Fruit fly (Drosophila melanogaster): Measurements from ENCODE around the gene CG34376.

Gene CG34376

dm6 chr3R:22468829-22469487 lies 21.1 kb downstream of the CG34376 start (continued):
- no peak for TF ChIP-seq lov (optimal IDR thresholded peaks at IDR 0.05)
- no peak for TF ChIP-seq lov (GFP tag; IDR thresholded peaks at IDR 0.05)
- TF ChIP-seq Stat92E (GFP tag; optimal IDR thresholded peaks at IDR 0.05), result no peak
- peak; percentile 74 for TF ChIP-seq CG6272 (GFP tag; IDR thresholded peaks at IDR 0.05)
- no peak for TF ChIP-seq amos (GFP tag; IDR thresholded peaks at IDR 0.05; ENCODE audit: partially characterized antibody)
- peak; percentile 61; the same call in 1 of the 2 replicates for TF ChIP-seq danr (GFP tag; IDR thresholded peaks at IDR 0.05)
- TF ChIP-seq maf-S (GFP tag; optimal IDR thresholded peaks at IDR 0.05), result peak; percentile 86
- TF ChIP-seq repo (GFP tag; optimal IDR thresholded peaks at IDR 0.05), result peak; percentile 72
- no peak for TF ChIP-seq CG8359 (GFP tag; optimal IDR thresholded peaks at IDR 0.05; ENCODE audit: borderline replicate concordance)
- peak; percentile 66 for TF ChIP-seq croc (GFP tag; conservative IDR thresholded peaks at IDR 0.05)
- no peak for TF ChIP-seq lbe (GFP tag; optimal IDR thresholded peaks at IDR 0.05)
- peak; percentile 89 for TF ChIP-seq CG3281 (GFP tag; optimal IDR thresholded peaks at IDR 0.05)
- TF ChIP-seq exex (tag; optimal IDR thresholded peaks at IDR 0.05), result peak; percentile 65
- peak; percentile 34 for TF ChIP-seq bigmax (GFP tag; optimal IDR thresholded peaks at IDR 0.05)
- TF ChIP-seq CG7271 (tag; optimal IDR thresholded peaks at IDR 0.05), result no peak
- TF ChIP-seq crol (GFP tag; IDR thresholded peaks at IDR 0.05), result peak; percentile 14; the same call in 1 of the 2 replicates
- TF ChIP-seq gro (GFP tag; optimal IDR thresholded peaks at IDR 0.05), result no peak
- peak; percentile 93 for TF ChIP-seq nmo (GFP tag; optimal IDR thresholded peaks at IDR 0.05)
- 0 out of 2 replicates have a peak, but pooled peaks have one; percentile 39 for TF ChIP-seq Doc2 (GFP tag; IDR thresholded peaks at IDR 0.05)
- peak; percentile 81 for TF ChIP-seq CG17328 (GFP tag; IDR thresholded peaks at IDR 0.05)
- TF ChIP-seq Hr78 (GFP tag; optimal IDR thresholded peaks at IDR 0.05), result no peak
- TF ChIP-seq CG6654 (GFP tag; optimal IDR thresholded peaks at IDR 0.05), result peak; percentile 36
- TF ChIP-seq kni (GFP tag; optimal IDR thresholded peaks at IDR 0.05), result no peak
- TF ChIP-seq sna (GFP tag; IDR thresholded peaks at IDR 0.05; ENCODE audit: partially characterized antibody), result no peak
- TF ChIP-seq HmgZ (tag; optimal IDR thresholded peaks at IDR 0.05), result peak; percentile 90
- TF ChIP-seq Fer2 (tag; optimal IDR thresholded peaks at IDR 0.05), result peak; percentile 77
- peak; percentile 93 for TF ChIP-seq dmrt99B (tag; optimal IDR thresholded peaks at IDR 0.05)
- no peak for TF ChIP-seq Sry-β (GFP tag; optimal IDR thresholded peaks at IDR 0.05)
- TF ChIP-seq CG32767 (GFP tag; IDR thresholded peaks at IDR 0.05), result peak; percentile 49
- peak; percentile 77 for TF ChIP-seq Drgx (GFP tag; IDR thresholded peaks at IDR 0.05)
- TF ChIP-seq Mrtf (GFP tag; IDR thresholded peaks at IDR 0.05), result peak; percentile 81; the same call in 2 of the 3 replicates
- peak; percentile 78 for TF ChIP-seq CG10366 (GFP tag; IDR thresholded peaks at IDR 0.05)
- TF ChIP-seq en (GFP tag; optimal IDR thresholded peaks at IDR 0.05), result peak; percentile 75
- peak; percentile 88 for TF ChIP-seq grau (tag; optimal IDR thresholded peaks at IDR 0.05)
- no peak for TF ChIP-seq nau (GFP tag; optimal IDR thresholded peaks at IDR 0.05)
- peak; percentile 87 for TF ChIP-seq CG7786 (GFP tag; optimal IDR thresholded peaks at IDR 0.05)
- peak; percentile 76 for TF ChIP-seq Camta (GFP tag; optimal IDR thresholded peaks at IDR 0.05)
- no peak for TF ChIP-seq ac (GFP tag; optimal IDR thresholded peaks at IDR 0.05)
- TF ChIP-seq CG34376 (GFP tag; optimal IDR thresholded peaks at IDR 0.05), result peak; percentile 90
- TF ChIP-seq H2.0 (GFP tag; IDR thresholded peaks at IDR 0.05), result peak; percentile 81
- TF ChIP-seq tup (GFP tag; optimal IDR thresholded peaks at IDR 0.05), result peak; percentile 87
- peak; percentile 33; the same call in 1 of the 2 replicates for TF ChIP-seq Lim3 (GFP tag; IDR thresholded peaks at IDR 0.05)
- peak; percentile 80 for TF ChIP-seq az2 (GFP tag; optimal IDR thresholded peaks at IDR 0.05)
- peak; percentile 93 for TF ChIP-seq mam (GFP tag; optimal IDR thresholded peaks at IDR 0.05)
- TF ChIP-seq CG34422 (GFP tag; IDR thresholded peaks at IDR 0.05), result peak; percentile 79; the same call in 1 of the 3 replicates
- no peak for TF ChIP-seq dmrt11E (tag; optimal IDR thresholded peaks at IDR 0.05)
- peak; percentile 67 for TF ChIP-seq CG8478 (optimal IDR thresholded peaks at IDR 0.05)
- TF ChIP-seq gcm2 (GFP tag; optimal IDR thresholded peaks at IDR 0.05), result peak; percentile 67
- TF ChIP-seq cg (GFP tag; optimal IDR thresholded peaks at IDR 0.05), result peak; percentile 73
- no peak for TF ChIP-seq CG2202 (tag; optimal IDR thresholded peaks at IDR 0.05)
